Worm (Caenorhabditis elegans) whole organism, L2 larva: ENCODE measurements around the gene ndx-3.
"Not testable (repeated sequence)": the region's sequence is repeated elsewhere in the genome, so short reads cannot be mapped to it uniquely, and the experiment has no call there.

Source experiments
- C34F6.9 ChIP-seq: fragments of 150-350 bp; optimal IDR thresholded peaks from 2 replicates; lab custom pipeline; 2014; ENCODE audit warnings: missing biosample characterization, missing genetic modification characterization
- F13H6.1 ChIP-seq: sonication (generic microtip); optimal IDR thresholded peaks from 2 replicates; lab custom pipeline; 2016; ENCODE audit warnings: missing genetic modification characterization, missing compliant biosample characterization
- Y55F3AM.14 ChIP-seq: fragments of 200-800 bp; sonication (Bioruptor generic); optimal IDR thresholded peaks from 2 replicates; lab custom pipeline; 2018; ENCODE audit warnings: mild to moderate bottlenecking, missing genetic modification characterization, missing compliant biosample characterization
- ZK546.5 ChIP-seq: sonication (generic microtip); optimal IDR thresholded peaks from 2 replicates; lab custom pipeline; 2017; ENCODE audit warnings: missing biosample characterization, missing genetic modification characterization
- aly-2 ChIP-seq: fragments of 150-350 bp; optimal IDR thresholded peaks from 2 replicates; lab custom pipeline; 2014; ENCODE audit warnings: missing biosample characterization, missing genetic modification characterization
- ama-1 ChIP-seq: fragments of 150-350 bp; optimal IDR thresholded peaks from 2 replicates; lab custom pipeline; 2018; ENCODE audit warnings: inconsistent platforms
- dmd-4 ChIP-seq: sonication (generic microtip); optimal IDR thresholded peaks from 2 replicates; lab custom pipeline; 2017; ENCODE audit warnings: missing biosample characterization, missing genetic modification characterization
- elt-3 ChIP-seq: sonication (generic microtip); optimal IDR thresholded peaks from 2 replicates; lab custom pipeline; 2017; ENCODE audit warnings: missing biosample characterization, missing genetic modification characterization
- fos-1 ChIP-seq: fragments of 150-350 bp; optimal IDR thresholded peaks from 2 replicates; lab custom pipeline; 2014; ENCODE audit warnings: missing biosample characterization, missing genetic modification characterization
- gmeb-1 ChIP-seq: fragments of 150-350 bp; optimal IDR thresholded peaks from 2 replicates; lab custom pipeline; 2014; ENCODE audit warnings: missing biosample characterization, missing genetic modification characterization
- lin-11 ChIP-seq: fragments of 150-350 bp; sonication (generic microtip); optimal IDR thresholded peaks from 2 replicates; lab custom pipeline; 2014; ENCODE audit warnings: missing biosample characterization, missing genetic modification characterization, inconsistent platforms, mixed read lengths
- lsy-2 ChIP-seq, 2 experiments: fragments of 150-350 bp in 1 of 2; sonication (generic microtip) in 1 of 2; optimal IDR thresholded peaks; 2 replicates each; lab custom pipeline; 2014 to 2017; ENCODE audit warnings: missing biosample characterization in 2 of 2, missing genetic modification characterization in 2 of 2
- mab-5 ChIP-seq: fragments of 150-350 bp; optimal IDR thresholded peaks from 2 replicates; lab custom pipeline; 2014; ENCODE audit warnings: missing biosample characterization, missing genetic modification characterization
- mdl-1 ChIP-seq, 2 experiments: fragments of 150-350 bp in 1 of 2; sonication (generic microtip) in 1 of 2; optimal IDR thresholded peaks; 2 replicates each; lab custom pipeline; 2017; ENCODE audit warnings: missing biosample characterization in 2 of 2, missing genetic modification characterization in 2 of 2
- nhr-11 ChIP-seq: fragments of 150-350 bp; optimal IDR thresholded peaks from 2 replicates; lab custom pipeline; 2014; ENCODE audit warnings: missing biosample characterization, missing genetic modification characterization
- nhr-12 ChIP-seq: fragments of 150-350 bp; optimal IDR thresholded peaks from 2 replicates; lab custom pipeline; 2014; ENCODE audit warnings: missing biosample characterization, missing genetic modification characterization
- nhr-129 ChIP-seq: fragments of 150-350 bp; optimal IDR thresholded peaks from 2 replicates; lab custom pipeline; 2014; ENCODE audit warnings: missing biosample characterization, missing genetic modification characterization
- nhr-23 ChIP-seq: fragments of 150-350 bp; optimal IDR thresholded peaks from 2 replicates; lab custom pipeline; 2014; ENCODE audit warnings: missing biosample characterization, missing genetic modification reagents, missing genetic modification characterization
- nhr-237 ChIP-seq: fragments of 150-350 bp; optimal IDR thresholded peaks from 2 replicates; lab custom pipeline; 2014; ENCODE audit warnings: missing biosample characterization, missing genetic modification characterization
- peb-1 ChIP-seq: fragments of 150-350 bp; optimal IDR thresholded peaks from 2 replicates; lab custom pipeline; 2014; ENCODE audit warnings: missing biosample characterization, missing genetic modification characterization
- sem-4 ChIP-seq: fragments of 150-350 bp; optimal IDR thresholded peaks from 2 replicates; lab custom pipeline; 2014; ENCODE audit warnings: missing biosample characterization, missing genetic modification reagents, missing genetic modification characterization
- sma-3 ChIP-seq: sonication (generic microtip); optimal IDR thresholded peaks from 2 replicates; lab custom pipeline; 2016; ENCODE audit warnings: missing genetic modification reagents, missing genetic modification characterization, missing compliant biosample characterization
- sma-9 ChIP-seq, 2 experiments: fragments of 150-350 bp in 1 of 2; sonication (generic microtip) in 1 of 2; optimal IDR thresholded peaks; 2 replicates each; lab custom pipeline; 2014 to 2016; ENCODE audit warnings: missing genetic modification characterization in 2 of 2, mild to moderate bottlenecking in 1 of 2, missing biosample characterization in 1 of 2, missing compliant biosample characterization in 1 of 2, missing genetic modification reagents in 1 of 2, moderate library complexity in 1 of 2
- unc-55 ChIP-seq: fragments of 150-350 bp; sonication (generic microtip); optimal IDR thresholded peaks from 3 replicates; lab custom pipeline; 2014; ENCODE audit warnings: missing biosample characterization, missing genetic modification reagents, missing genetic modification characterization
- zag-1 ChIP-seq: fragments of 150-350 bp; optimal IDR thresholded peaks from 2 replicates; lab custom pipeline; 2014; ENCODE audit warnings: missing biosample characterization, missing genetic modification characterization
- ztf-1 ChIP-seq: fragments of 200-800 bp; sonication (Bioruptor generic); conservative IDR thresholded peaks from 2 replicates; pipeline ENCODE4 v1.3.6; 2022; ENCODE audit warnings: missing genetic modification characterization, missing compliant biosample characterization
- ztf-11 ChIP-seq: sonication (generic microtip); optimal IDR thresholded peaks from 2 replicates; lab custom pipeline; 2017; ENCODE audit warnings: missing biosample characterization, missing genetic modification characterization
- ztf-4 ChIP-seq: fragments of 150-350 bp; optimal IDR thresholded peaks from 2 replicates; lab custom pipeline; 2014; ENCODE audit warnings: missing biosample characterization, missing genetic modification characterization

ndx-3 gene

ce11 chrII:4904277-4904676 is 49.1 kb upstream of the ndx-3 start (continued):
- TF ChIP-seq ztf-1 (no peak), ztf-4 (tag; lab: Kevin White, UChicago) (peak; percentile 39), ZK546.5 (tag; lab: Kevin White, UChicago) (no peak)

- TF ChIP-seq gmeb-1 (tag; lab: Kevin White, UChicago) (no peak), ZK546.5 (tag; lab: Kevin White, UChicago) (no peak)
These were observed 48.6 kb upstream of the ndx-3 start, which contains the start of gene btbd-10 for ce11 chrII:4904778-4905177. Gene btbd-10, plus strand, starts transcription at chrII:4905008.

DNA sequence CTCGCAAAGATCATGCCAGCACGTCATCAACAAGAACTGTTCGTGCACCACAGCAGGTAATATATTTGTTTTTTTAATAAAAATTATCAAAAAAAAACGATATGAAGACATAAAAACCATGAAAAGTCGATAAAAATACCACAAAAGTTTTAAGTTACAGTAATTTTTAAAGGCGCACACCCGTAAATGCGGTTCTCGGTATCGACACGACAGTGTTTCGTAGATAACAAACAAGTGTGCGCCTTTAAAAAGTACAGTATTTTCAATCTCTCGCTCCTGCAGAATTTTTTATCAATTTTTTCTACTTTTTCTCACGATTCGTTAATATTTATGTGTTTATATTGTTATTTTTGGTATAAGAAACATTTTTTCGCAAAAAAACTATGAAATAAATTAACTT is 48.1 kb upstream of the ndx-3 start:
- no peak for TF ChIP-seq lin-11 (tag; lab: Kevin White, UChicago)

ce11 chrII:4905883-4906282 is 47.5 kb upstream of the ndx-3 start:
- TF ChIP-seq mdl-1 (tag; optimal IDR thresholded peaks at IDR 0.05; lab: Kevin White, UChicago) (no peak), aly-2 (tag; lab: Kevin White, UChicago) (no peak), dmd-4 (tag; lab: Kevin White, UChicago) (no peak)

ce11 chrII:4908160-4908559 is 45.2 kb upstream of the ndx-3 start:
- peak; percentile 25 for TF ChIP-seq ztf-4 (tag; lab: Kevin White, UChicago)
- peak; percentile 43 for TF ChIP-seq nhr-129 (tag; lab: Kevin White, UChicago)
- TF ChIP-seq sma-3 (GFP tag; lab: Kevin White, UChicago): peak; percentile 7
- TF ChIP-seq lin-11 (tag; lab: Kevin White, UChicago): no peak
- TF ChIP-seq F13H6.1 (tag; lab: Kevin White, UChicago): peak; percentile 28
- TF ChIP-seq aly-2 (tag; lab: Kevin White, UChicago): no peak
- TF ChIP-seq unc-55 (GFP tag; lab: Kevin White, UChicago): peak; percentile 62
- peak; percentile 18 for TF ChIP-seq Y55F3AM.14
- peak; percentile 22 for TF ChIP-seq zag-1 (tag; lab: Kevin White, UChicago)
- TF ChIP-seq fos-1 (tag; lab: Kevin White, UChicago): peak; percentile 10
- no peak for TF ChIP-seq ama-1 (lab: Kevin White, UChicago)
- TF ChIP-seq sma-9 (GFP tag; optimal IDR thresholded peaks at IDR 0.05; lab: Kevin White, UChicago): peak; percentile 25
- no peak for TF ChIP-seq sma-9 (tag; optimal IDR thresholded peaks at IDR 0.05; lab: Kevin White, UChicago)
- TF ChIP-seq C34F6.9: peak; percentile 40
- TF ChIP-seq lsy-2 (tag; optimal IDR thresholded peaks at IDR 0.05; lab: Kevin White, UChicago): peak in 1 of 2 experiments; percentile 25

- TF ChIP-seq elt-3 (tag; lab: Kevin White, UChicago): no peak
- no peak for TF ChIP-seq nhr-23
- TF ChIP-seq nhr-11 (tag; lab: Kevin White, UChicago): no peak
- TF ChIP-seq mab-5: no peak
- TF ChIP-seq nhr-12: no peak
- TF ChIP-seq dmd-4 (tag; lab: Kevin White, UChicago): no peak
- no peak for TF ChIP-seq aly-2 (tag; lab: Kevin White, UChicago)
- no peak for TF ChIP-seq nhr-237
- no peak for TF ChIP-seq nhr-129 (tag; lab: Kevin White, UChicago)
- TF ChIP-seq fos-1 (tag; lab: Kevin White, UChicago): no peak
- TF ChIP-seq C34F6.9: no peak
- TF ChIP-seq Y55F3AM.14: no peak
- TF ChIP-seq ama-1 (lab: Kevin White, UChicago): no peak
- no peak for TF ChIP-seq peb-1
- TF ChIP-seq ZK546.5 (tag; lab: Kevin White, UChicago): no peak
These were observed 39.2 kb upstream of the ndx-3 start, which contains the start of gene R05F9.11 for ce11 chrII:4914214-4914613. Gene R05F9.11, minus strand, starts transcription at chrII:4914218.

DNA sequence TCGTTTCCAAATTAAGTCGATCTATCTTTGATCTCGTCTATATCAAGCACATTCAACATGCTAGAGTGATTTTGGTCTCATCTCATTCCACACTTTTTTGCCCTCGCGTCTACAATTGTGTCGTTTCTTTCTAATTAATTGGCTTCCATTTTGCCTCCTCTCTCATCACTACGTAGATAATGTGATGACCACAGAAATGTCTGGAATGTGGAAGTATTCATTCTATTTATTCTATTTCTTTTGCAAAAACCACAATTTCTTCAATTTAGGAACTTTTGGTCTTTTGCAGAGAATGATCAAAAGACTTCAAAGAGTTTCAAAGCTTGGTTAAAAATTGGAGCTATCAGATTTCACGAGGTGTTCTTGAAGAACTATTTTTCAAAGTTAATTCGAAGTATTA is 37.8 kb upstream of the ndx-3 start:
- TF ChIP-seq ama-1 (lab: Kevin White, UChicago) (no peak), sem-4 (tag; lab: Kevin White, UChicago) (no peak), C34F6.9 (no peak)

DNA sequence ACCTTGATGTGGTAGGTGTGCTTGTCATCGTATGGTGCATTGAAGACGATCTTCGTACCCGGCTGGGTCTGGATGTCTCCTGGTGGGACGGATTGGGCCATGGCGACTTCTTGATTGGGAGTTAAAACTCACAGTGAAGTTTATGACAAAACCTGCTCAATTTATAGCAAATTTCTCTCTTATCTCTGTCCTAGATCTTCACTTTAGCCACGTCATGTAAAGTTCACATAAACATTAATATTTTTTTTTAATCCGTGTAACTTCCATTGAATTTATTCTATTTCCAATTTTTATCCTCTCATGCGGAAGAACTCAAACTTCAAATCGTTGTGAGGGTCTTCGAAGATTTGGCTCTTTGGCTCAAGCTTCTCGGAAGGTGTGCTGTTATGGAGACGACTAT is 36.9 kb upstream of the ndx-3 start, which contains the start of gene msp-31:
Gene msp-31 (minus strand): TSS at position 101 of the 400 bp plus-strand sequence.
- TF ChIP-seq Y55F3AM.14; lin-11 (tag; lab: Kevin White, UChicago); ztf-11 (tag; lab: Kevin White, UChicago): not testable (repeated sequence)
- TF ChIP-seq, all 48 proteins: peak for 0; not testable (repeated sequence) for 48
